Worm (Caenorhabditis elegans) whole organism, late embryonic: ENCODE measurements around the gene C53B7.3.

Source experiments
- K02D7.2 ChIP-seq: sonication (generic microtip); optimal IDR thresholded peaks from 2 replicates; lab custom pipeline; 2017; ENCODE audit warnings: mild to moderate bottlenecking, missing genetic modification characterization, missing compliant biosample characterization
- dve-1 ChIP-seq: sonication (generic microtip); optimal IDR thresholded peaks from 2 replicates; lab custom pipeline; 2017; ENCODE audit warnings: antibody characterized with exemption, mild to moderate bottlenecking, missing genetic modification characterization, missing compliant biosample characterization
- nhr-232 ChIP-seq: sonication (generic microtip); optimal IDR thresholded peaks from 2 replicates; lab custom pipeline; 2016; ENCODE audit warnings: missing genetic modification characterization, missing compliant biosample characterization
- npax-4 ChIP-seq: sonication (generic microtip); optimal IDR thresholded peaks from 2 replicates; lab custom pipeline; 2016; ENCODE audit warnings: missing genetic modification characterization, missing compliant biosample characterization
- pag-3 ChIP-seq: sonication (generic microtip); optimal IDR thresholded peaks from 2 replicates; lab custom pipeline; 2016; ENCODE audit warnings: missing compliant biosample characterization, missing genetic modification characterization, borderline replicate concordance
- pha-4 ChIP-seq: fragments of 150-350 bp; optimal IDR thresholded peaks from 2 replicates; lab custom pipeline; 2018; ENCODE audit warnings: missing biosample characterization, missing genetic modification reagents, missing genetic modification characterization
- sox-4 ChIP-seq: sonication (generic microtip); optimal IDR thresholded peaks from 2 replicates; lab custom pipeline; 2017; ENCODE audit warnings: mild to moderate bottlenecking, missing genetic modification characterization, inconsistent platforms, missing compliant biosample characterization
- unc-86 ChIP-seq: sonication (generic microtip); optimal IDR thresholded peaks from 2 replicates; lab custom pipeline; 2016; ENCODE audit warnings: missing genetic modification characterization, missing compliant biosample characterization

ce11 chrX:6884439-6884838 lies 39.9 kb downstream of the C53B7.3 start:
- TF ChIP-seq nhr-232 (tag; lab: Kevin White, UChicago): no peak
- TF ChIP-seq dve-1: no peak
- TF ChIP-seq pha-4 (tag; lab: Kevin White, UChicago): no peak
- TF ChIP-seq pag-3: no peak
- no peak for TF ChIP-seq unc-86 (tag; lab: Kevin White, UChicago)
- TF ChIP-seq K02D7.2 (tag; lab: Kevin White, UChicago): no peak
- no peak for TF ChIP-seq npax-4
- no peak for TF ChIP-seq sox-4 (tag; lab: Kevin White, UChicago)
